Fruit fly (Drosophila melanogaster) whole organism, embryonic: ENCODE data around the gene CG44355.

Source experiments
- Aef1 ChIP-seq: fragments of 200-800 bp; sonication (Bioruptor generic); IDR thresholded peaks from 3 replicates; pipeline ENCODE4 v1.3.6; 2022; ENCODE audit warnings: missing biosample characterization, missing genetic modification characterization
- Bteb2 ChIP-seq: fragments of 200-800 bp; sonication (Bioruptor generic); optimal IDR thresholded peaks from 2 replicates; lab custom pipeline; 2016; ENCODE audit warnings: missing biosample characterization, missing genetic modification characterization
- CG1024 ChIP-seq: fragments of 200-800 bp; sonication (Bioruptor generic); IDR thresholded peaks from 2 replicates; pipeline ENCODE4 v1.3.6; 2022; ENCODE audit warnings: missing biosample characterization, missing genetic modification characterization
- CG11247 ChIP-seq: fragments of 200-800 bp; sonication (Bioruptor generic); IDR thresholded peaks from 2 replicates; pipeline ENCODE4 v1.3.6; 2022; ENCODE audit warnings: missing biosample characterization, missing genetic modification characterization
- CG14050 ChIP-seq: fragments of 200-800 bp; sonication (Bioruptor generic); IDR thresholded peaks from 3 replicates; pipeline ENCODE4 v1.3.6; 2022; ENCODE audit warnings: missing biosample characterization, missing genetic modification characterization
- CG14710 ChIP-seq: fragments of 200-800 bp; sonication (Bioruptor generic); optimal IDR thresholded peaks from 3 replicates; lab custom pipeline; 2019; ENCODE audit warnings: missing biosample characterization, mild to moderate bottlenecking, missing genetic modification characterization, moderate library complexity
- CG1529 ChIP-seq: fragments of 200-800 bp; sonication (Bioruptor generic); optimal IDR thresholded peaks from 3 replicates; lab custom pipeline; 2018; ENCODE audit warnings: missing biosample characterization, missing genetic modification characterization
- CG15601 ChIP-seq: fragments of 200-800 bp; sonication (Bioruptor generic); optimal IDR thresholded peaks from 3 replicates; lab custom pipeline; 2019; ENCODE audit warnings: missing biosample characterization, mild to moderate bottlenecking, missing genetic modification characterization, moderate library complexity
- CG1603 ChIP-seq: fragments of 200-800 bp; sonication (Bioruptor generic); optimal IDR thresholded peaks from 2 replicates; lab custom pipeline; 2019; ENCODE audit warnings: missing biosample characterization, mild to moderate bottlenecking, missing genetic modification characterization, moderate library complexity
- CG18476 ChIP-seq: fragments of 200-800 bp; sonication (Bioruptor generic); optimal IDR thresholded peaks from 2 replicates; lab custom pipeline; 2016; ENCODE audit warnings: missing biosample characterization, mild to moderate bottlenecking, missing genetic modification characterization
- CG18599 ChIP-seq: fragments of 200-800 bp; sonication (Bioruptor generic); optimal IDR thresholded peaks from 3 replicates; lab custom pipeline; 2017; ENCODE audit warnings: missing biosample characterization, missing genetic modification characterization, mild to moderate bottlenecking, moderate library complexity, missing genetic modification reagents
- CG2889 ChIP-seq: fragments of 200-800 bp; sonication (Bioruptor generic); IDR thresholded peaks from 3 replicates; pipeline ENCODE4 v1.3.6; 2022; ENCODE audit warnings: missing biosample characterization, missing genetic modification characterization
- CG3065 ChIP-seq: fragments of 200-800 bp; sonication (Bioruptor generic); optimal IDR thresholded peaks from 2 replicates; lab custom pipeline; 2016; ENCODE audit warnings: missing biosample characterization, missing genetic modification characterization
- CG31365 ChIP-seq: fragments of 200-800 bp; sonication (Bioruptor generic); optimal IDR thresholded peaks from 2 replicates; lab custom pipeline; 2018; ENCODE audit warnings: missing biosample characterization, mild to moderate bottlenecking, missing genetic modification characterization
- CG3995 ChIP-seq: fragments of 200-800 bp; sonication (Bioruptor generic); optimal IDR thresholded peaks from 3 replicates; lab custom pipeline; 2016; ENCODE audit warnings: missing biosample characterization, missing genetic modification characterization
- CG42726 ChIP-seq: fragments of 200-800 bp; sonication (Bioruptor generic); IDR thresholded peaks from 2 replicates; pipeline ENCODE4 v1.3.6; 2022; ENCODE audit warnings: missing biosample characterization, missing genetic modification characterization; ENCODE audit not compliant: partially characterized antibody
- CG7786 ChIP-seq: fragments of 200-800 bp; sonication (Bioruptor generic); optimal IDR thresholded peaks from 2 replicates; lab custom pipeline; 2016; ENCODE audit warnings: missing biosample characterization, missing genetic modification characterization
- Dll ChIP-seq: fragments of 200-800 bp; sonication (Bioruptor generic); IDR thresholded peaks from 4 replicates; pipeline ENCODE4 v1.3.6; 2022; ENCODE audit warnings: missing biosample characterization, missing genetic modification characterization; ENCODE audit not compliant: partially characterized antibody
- Fer2 ChIP-seq: fragments of 200-800 bp; sonication (Bioruptor generic); optimal IDR thresholded peaks from 2 replicates; lab custom pipeline; 2018; ENCODE audit warnings: missing biosample characterization, mild to moderate bottlenecking, missing genetic modification characterization, moderate library complexity
- H2.0 ChIP-seq: fragments of 200-800 bp; sonication (Bioruptor generic); IDR thresholded peaks from 2 replicates; pipeline ENCODE4 v1.3.6; 2022; ENCODE audit warnings: missing biosample characterization, missing genetic modification characterization
- Hand ChIP-seq: fragments of 200-800 bp; sonication (Bioruptor generic); optimal IDR thresholded peaks from 2 replicates; lab custom pipeline; 2017; ENCODE audit warnings: mild to moderate bottlenecking, missing biosample characterization, missing genetic modification reagents, missing genetic modification characterization
- Hey ChIP-seq: fragments of 200-800 bp; sonication (Bioruptor generic); optimal IDR thresholded peaks from 3 replicates; lab custom pipeline; 2018; ENCODE audit warnings: missing biosample characterization, mild to moderate bottlenecking, missing genetic modification characterization
- Jarid2 ChIP-seq: fragments of 200-800 bp; sonication (Bioruptor generic); optimal IDR thresholded peaks from 3 replicates; lab custom pipeline; 2017; ENCODE audit warnings: mild to moderate bottlenecking, missing biosample characterization, missing genetic modification reagents, missing genetic modification characterization
- Oaz ChIP-seq: fragments of 200-800 bp; sonication (Bioruptor generic); IDR thresholded peaks from 2 replicates; pipeline ENCODE4 v1.3.6; 2022; ENCODE audit warnings: missing biosample characterization, missing genetic modification characterization
- Ravus ChIP-seq: fragments of 200-800 bp; sonication (Bioruptor generic); IDR thresholded peaks from 2 replicates; pipeline ENCODE4 v1.3.6; 2022; ENCODE audit warnings: missing biosample characterization, missing genetic modification characterization
- TFAM ChIP-seq: fragments of 200-800 bp; sonication (Bioruptor generic); optimal IDR thresholded peaks from 2 replicates; lab custom pipeline; 2017; ENCODE audit warnings: missing biosample characterization, missing genetic modification characterization, inconsistent platforms
- ab ChIP-seq: fragments of 200-800 bp; sonication (Bioruptor generic); optimal IDR thresholded peaks from 2 replicates; lab custom pipeline; 2016; ENCODE audit warnings: missing biosample characterization, missing genetic modification characterization
- ara ChIP-seq: fragments of 200-800 bp; sonication (Bioruptor generic); IDR thresholded peaks from 2 replicates; pipeline ENCODE4 v1.3.6; 2022; ENCODE audit warnings: missing biosample characterization, missing genetic modification characterization
- ash1 ChIP-seq: fragments of 200-800 bp; sonication (Bioruptor generic); optimal IDR thresholded peaks from 2 replicates; lab custom pipeline; 2018; ENCODE audit warnings: missing biosample characterization, mild to moderate bottlenecking, missing genetic modification characterization
- bab2 ChIP-seq: fragments of 200-800 bp; sonication (Bioruptor generic); optimal IDR thresholded peaks from 2 replicates; lab custom pipeline; 2016; ENCODE audit warnings: missing biosample characterization, missing genetic modification characterization
- cad ChIP-seq: fragments of >200 bp; optimal IDR thresholded peaks from 2 replicates; lab custom pipeline; 2017; ENCODE audit warnings: missing biosample characterization, missing genetic modification characterization
- cwo ChIP-seq: fragments of 200-800 bp; sonication (Bioruptor generic); optimal IDR thresholded peaks from 3 replicates; lab custom pipeline; 2017; ENCODE audit warnings: missing biosample characterization, missing genetic modification characterization, mild to moderate bottlenecking, moderate library complexity, missing genetic modification reagents
- en ChIP-seq: fragments of 200-800 bp; sonication (Bioruptor generic); optimal IDR thresholded peaks from 2 replicates; lab custom pipeline; 2016; ENCODE audit warnings: missing biosample characterization, missing genetic modification characterization
- ewg ChIP-seq: fragments of 200-800 bp; sonication (Bioruptor generic); optimal IDR thresholded peaks from 3 replicates; lab custom pipeline; 2017; ENCODE audit warnings: mild to moderate bottlenecking, missing biosample characterization, missing genetic modification reagents, missing genetic modification characterization
- fu2 ChIP-seq: fragments of 200-800 bp; sonication (Bioruptor generic); optimal IDR thresholded peaks from 2 replicates; lab custom pipeline; 2016; ENCODE audit warnings: missing biosample characterization, missing genetic modification characterization
- gfzf ChIP-seq: fragments of 200-800 bp; sonication (Bioruptor generic); optimal IDR thresholded peaks from 2 replicates; lab custom pipeline; 2016; ENCODE audit warnings: missing biosample characterization, mild to moderate bottlenecking, missing genetic modification characterization, moderate library complexity
- ind ChIP-seq: fragments of 200-800 bp; sonication (Bioruptor generic); optimal IDR thresholded peaks from 3 replicates; lab custom pipeline; 2016; ENCODE audit warnings: missing biosample characterization, missing genetic modification characterization
- onecut ChIP-seq: fragments of 200-800 bp; sonication (Bioruptor generic); IDR thresholded peaks from 2 replicates; pipeline ENCODE4 v1.3.6; 2022; ENCODE audit warnings: missing biosample characterization, missing genetic modification characterization
- pfk ChIP-seq: fragments of 200-800 bp; sonication (Bioruptor generic); optimal IDR thresholded peaks from 2 replicates; lab custom pipeline; 2018; ENCODE audit warnings: missing biosample characterization, mild to moderate bottlenecking, missing genetic modification characterization, moderate library complexity
- schlank ChIP-seq: fragments of 200-800 bp; sonication (Bioruptor generic); optimal IDR thresholded peaks from 2 replicates; lab custom pipeline; 2018; ENCODE audit warnings: missing biosample characterization, mild to moderate bottlenecking, missing genetic modification characterization
- slbo ChIP-seq: fragments of 200-800 bp; sonication (Bioruptor generic); IDR thresholded peaks from 2 replicates; pipeline ENCODE4 v1.3.6; 2022; ENCODE audit warnings: missing biosample characterization, missing genetic modification characterization
- so ChIP-seq: fragments of 200-800 bp; sonication (Bioruptor generic); IDR thresholded peaks from 3 replicates; pipeline ENCODE4 v1.3.6; 2022; ENCODE audit warnings: missing biosample characterization, missing genetic modification characterization
- sob ChIP-seq: fragments of 200-800 bp; sonication (Bioruptor generic); IDR thresholded peaks from 2 replicates; pipeline ENCODE4 v1.3.6; 2022; ENCODE audit warnings: missing biosample characterization, missing genetic modification characterization
- stwl ChIP-seq: fragments of 200-800 bp; sonication (Bioruptor generic); optimal IDR thresholded peaks from 3 replicates; lab custom pipeline; 2018; ENCODE audit warnings: missing biosample characterization, mild to moderate bottlenecking, missing genetic modification characterization, moderate library complexity
- sug ChIP-seq: fragments of 200-800 bp; optimal IDR thresholded peaks from 2 replicates; lab custom pipeline; 2019; ENCODE audit warnings: missing biosample characterization, mild to moderate bottlenecking, missing genetic modification characterization, moderate library complexity
- trem ChIP-seq: fragments of 200-800 bp; optimal IDR thresholded peaks from 3 replicates; lab custom pipeline; 2019; ENCODE audit warnings: missing biosample characterization, mild to moderate bottlenecking, missing genetic modification characterization, moderate library complexity
- tup ChIP-seq: fragments of 200-800 bp; sonication (Bioruptor generic); optimal IDR thresholded peaks from 2 replicates; lab custom pipeline; 2016; ENCODE audit warnings: missing biosample characterization, mild to moderate bottlenecking, missing genetic modification characterization, moderate library complexity
- tx ChIP-seq: fragments of 200-800 bp; sonication (Bioruptor generic); optimal IDR thresholded peaks from 2 replicates; lab custom pipeline; 2016; ENCODE audit warnings: missing biosample characterization, missing genetic modification characterization
- vfl ChIP-seq: fragments of 200-800 bp; sonication (Bioruptor generic); optimal IDR thresholded peaks from 2 replicates; lab custom pipeline; 2016; ENCODE audit warnings: missing biosample characterization, missing genetic modification characterization
- vvl ChIP-seq: fragments of 200-800 bp; sonication (Bioruptor generic); IDR thresholded peaks from 2 replicates; pipeline ENCODE4 v1.3.6; 2022; ENCODE audit warnings: missing biosample characterization, missing genetic modification characterization
- zen ChIP-seq: fragments of 200-800 bp; sonication (Bioruptor generic); optimal IDR thresholded peaks from 3 replicates; lab custom pipeline; 2018; ENCODE audit warnings: missing biosample characterization, mild to moderate bottlenecking, missing genetic modification characterization, moderate library complexity
- zf30C ChIP-seq: fragments of 200-800 bp; sonication (Bioruptor generic); optimal IDR thresholded peaks from 3 replicates; lab custom pipeline; 2018; ENCODE audit warnings: missing biosample characterization, mild to moderate bottlenecking, missing genetic modification characterization

The CG44355 gene

DNA sequence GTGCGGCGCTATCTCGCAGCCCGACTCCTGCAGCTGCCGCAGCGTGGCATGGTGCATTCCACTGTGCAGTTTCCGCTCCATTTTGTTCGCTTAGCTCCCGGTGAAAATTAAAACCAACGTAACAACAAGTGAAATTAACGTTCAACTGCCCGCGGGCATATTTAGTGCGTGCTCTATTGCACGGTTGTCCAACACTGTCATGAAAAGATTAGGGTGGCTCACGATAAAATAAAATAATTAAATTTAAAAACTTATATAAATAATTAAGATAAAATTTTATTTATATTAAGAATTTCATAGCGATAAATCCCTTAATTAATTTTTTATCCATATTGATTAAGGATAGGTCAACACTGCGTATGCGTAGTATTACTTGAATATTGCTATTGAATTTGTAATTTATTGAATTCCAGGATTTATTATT is 39.4 kb upstream of the CG44355 start, which contains the start of gene Pbgs (continued):
- peak; percentile 52 for TF ChIP-seq CG18599 (GFP tag; lab: Kevin White, UChicago)
- peak; percentile 19; the same call in 1 of the 3 replicates for TF ChIP-seq CG14050 (GFP tag; lab: Robert Waterston, UW)
- TF ChIP-seq slbo (GFP tag; lab: Robert Waterston, UW), result peak; percentile 26
- TF ChIP-seq Aef1 (GFP tag; lab: Robert Waterston, UW), result no peak
- no peak for TF ChIP-seq tx (GFP tag; lab: Kevin White, UChicago)
- TF ChIP-seq Jarid2 (GFP tag; lab: Kevin White, UChicago), result no peak
- TF ChIP-seq en, result no peak
- no peak for TF ChIP-seq CG3065 (GFP tag; lab: Kevin White, UChicago)
- peak; percentile 10 for TF ChIP-seq CG15601 (tag; lab: Kevin White, UChicago)
- TF ChIP-seq stwl (tag; lab: Kevin White, UChicago), result peak; percentile 29
- no peak for TF ChIP-seq Oaz
- TF ChIP-seq TFAM (GFP tag; lab: Kevin White, UChicago), result no peak
- peak; percentile 19 for TF ChIP-seq ind (GFP tag; lab: Kevin White, UChicago)
- peak; percentile 34; the same call in 1 of the 2 replicates for TF ChIP-seq CG1024 (GFP tag; lab: Robert Waterston, UW)
- TF ChIP-seq schlank (tag; lab: Kevin White, UChicago), result no peak
- no peak for TF ChIP-seq CG42726
- peak; percentile 6 for TF ChIP-seq cwo
- no peak for TF ChIP-seq ara (GFP tag; lab: Robert Waterston, UW)
- TF ChIP-seq zf30C (GFP tag; lab: Kevin White, UChicago), result no peak
- TF ChIP-seq tup, result no peak
- TF ChIP-seq Fer2 (tag; lab: Kevin White, UChicago), result peak; percentile 32
- TF ChIP-seq trem (tag; lab: Kevin White, UChicago), result peak; percentile 67
- TF ChIP-seq H2.0 (GFP tag; lab: Robert Waterston, UW), result peak; percentile 20
- no peak for TF ChIP-seq CG18476
- TF ChIP-seq CG2889 (GFP tag; lab: Robert Waterston, UW), result no peak
- TF ChIP-seq CG7786 (GFP tag; lab: Kevin White, UChicago), result no peak
- TF ChIP-seq CG1529, result no peak
- peak; percentile 38; the same call in 1 of the 2 replicates for TF ChIP-seq onecut (GFP tag; lab: Robert Waterston, UW)
- no peak for TF ChIP-seq ab (GFP tag; lab: Kevin White, UChicago)
- peak; percentile 63 for TF ChIP-seq gfzf (GFP tag; lab: Kevin White, UChicago)
- no peak for TF ChIP-seq Hand (GFP tag; lab: Kevin White, UChicago)
- peak; percentile 59 for TF ChIP-seq zen (tag; lab: Kevin White, UChicago)
- no peak for TF ChIP-seq ewg (GFP tag; lab: Kevin White, UChicago)
- no peak for TF ChIP-seq CG31365 (tag; lab: Kevin White, UChicago)
- no peak for TF ChIP-seq fu2
- TF ChIP-seq bab2, result no peak
- no peak for TF ChIP-seq Ravus (GFP tag; lab: Robert Waterston, UW)
- TF ChIP-seq ash1 (GFP tag; lab: Kevin White, UChicago), result no peak
- peak; percentile 78 for TF ChIP-seq vvl (GFP tag; lab: Robert Waterston, UW)
- no peak for TF ChIP-seq Bteb2 (GFP tag; lab: Kevin White, UChicago)
- peak; percentile 23; the same call in 1 of the 3 replicates for TF ChIP-seq so
- no peak for TF ChIP-seq pfk (GFP tag; lab: Kevin White, UChicago)
- TF ChIP-seq sug (tag; lab: Kevin White, UChicago), result peak; percentile 20
- peak; percentile 22 for TF ChIP-seq CG14710 (tag; lab: Kevin White, UChicago)
- TF ChIP-seq CG11247 (GFP tag; lab: Robert Waterston, UW), result no peak
- TF ChIP-seq CG3995, result no peak
- TF ChIP-seq Dll, result no peak
- TF ChIP-seq vfl (GFP tag; lab: Kevin White, UChicago), result no peak
- peak; percentile 67 for TF ChIP-seq sob (GFP tag; lab: Robert Waterston, UW)
- no peak for TF ChIP-seq CG1603 (tag; lab: Kevin White, UChicago)
- TF ChIP-seq Hey (tag; lab: Kevin White, UChicago), result no peak
- no peak for TF ChIP-seq cad (GFP tag; lab: Kevin White, UChicago)
